Fruit fly (Drosophila melanogaster) whole organism, embryonic: ENCODE measurements around the gene salr.

Source experiments
- Abd-B ChIP-seq: fragments of 200-800 bp; sonication (Bioruptor generic); optimal IDR thresholded peaks from 2 replicates; lab custom pipeline; 2018; ENCODE audit warnings: missing biosample characterization, mild to moderate bottlenecking, missing genetic modification characterization, moderate library complexity
- Antp ChIP-seq: fragments of 200-800 bp; sonication (Bioruptor generic); optimal IDR thresholded peaks from 3 replicates; lab custom pipeline; 2016; ENCODE audit warnings: missing biosample characterization, missing genetic modification characterization
- Atf3 ChIP-seq: fragments of 200-800 bp; sonication (Bioruptor generic); optimal IDR thresholded peaks from 3 replicates; lab custom pipeline; 2016; ENCODE audit warnings: missing biosample characterization, missing genetic modification characterization
- Atf6 ChIP-seq: fragments of 200-800 bp; sonication (Bioruptor generic); IDR thresholded peaks from 2 replicates; pipeline ENCODE4 v1.3.6; 2022; ENCODE audit warnings: missing biosample characterization, missing genetic modification characterization
- C15 ChIP-seq: fragments of 200-800 bp; sonication (Bioruptor generic); IDR thresholded peaks from 3 replicates; pipeline ENCODE4 v1.3.6; 2022; ENCODE audit warnings: missing biosample characterization, missing genetic modification characterization
- CG10209 ChIP-seq: fragments of 200-800 bp; sonication (Bioruptor generic); optimal IDR thresholded peaks from 3 replicates; lab custom pipeline; 2017; ENCODE audit warnings: missing biosample characterization, mild to moderate bottlenecking, missing genetic modification characterization, missing genetic modification reagents
- CG10654 ChIP-seq: fragments of 200-800 bp; sonication (Bioruptor generic); optimal IDR thresholded peaks from 2 replicates; lab custom pipeline; 2016; ENCODE audit warnings: missing biosample characterization, missing genetic modification characterization
- CG14710 ChIP-seq: fragments of 200-800 bp; sonication (Bioruptor generic); optimal IDR thresholded peaks from 3 replicates; lab custom pipeline; 2019; ENCODE audit warnings: missing biosample characterization, mild to moderate bottlenecking, missing genetic modification characterization, moderate library complexity
- CG15269 ChIP-seq: fragments of 200-800 bp; sonication (Bioruptor generic); optimal IDR thresholded peaks from 2 replicates; lab custom pipeline; 2018; ENCODE audit warnings: missing biosample characterization, mild to moderate bottlenecking, missing genetic modification characterization, moderate library complexity
- CG15696 ChIP-seq: fragments of 200-800 bp; sonication (Bioruptor generic); optimal IDR thresholded peaks from 2 replicates; lab custom pipeline; 2019; ENCODE audit warnings: missing biosample characterization, mild to moderate bottlenecking, missing genetic modification characterization, moderate library complexity
- CG17328 ChIP-seq: fragments of 200-800 bp; sonication (Bioruptor generic); IDR thresholded peaks from 2 replicates; pipeline ENCODE4 v1.3.6; 2022; ENCODE audit warnings: missing biosample characterization, missing genetic modification characterization
- CG2129 ChIP-seq: fragments of 200-800 bp; sonication (Bioruptor generic); IDR thresholded peaks from 2 replicates; pipeline ENCODE4 v1.3.6; 2022; ENCODE audit warnings: missing biosample characterization, missing genetic modification characterization; ENCODE audit not compliant: partially characterized antibody
- CG43689 ChIP-seq: fragments of 200-800 bp; sonication (Bioruptor generic); IDR thresholded peaks from 2 replicates; pipeline ENCODE4 v1.3.6; 2022; ENCODE audit warnings: missing biosample characterization, missing genetic modification characterization
- CG7786 ChIP-seq: fragments of 200-800 bp; sonication (Bioruptor generic); optimal IDR thresholded peaks from 2 replicates; lab custom pipeline; 2016; ENCODE audit warnings: missing biosample characterization, missing genetic modification characterization
- CG8281 ChIP-seq: fragments of 200-800 bp; sonication (Bioruptor generic); optimal IDR thresholded peaks from 2 replicates; lab custom pipeline; 2018; ENCODE audit warnings: missing biosample characterization, mild to moderate bottlenecking, missing genetic modification characterization, moderate library complexity
- CG8478 ChIP-seq: fragments of >200 bp; optimal IDR thresholded peaks from 2 replicates; lab custom pipeline; 2018
- Camta ChIP-seq: fragments of 200-800 bp; sonication (Bioruptor generic); optimal IDR thresholded peaks from 2 replicates; lab custom pipeline; 2016; ENCODE audit warnings: missing biosample characterization, missing genetic modification characterization
- CkIIα-i1 ChIP-seq: fragments of 200-800 bp; sonication (Bioruptor generic); IDR thresholded peaks from 2 replicates; pipeline ENCODE4 v1.3.6; 2022; ENCODE audit warnings: missing biosample characterization, missing genetic modification characterization
- CoRest ChIP-seq: fragments of 200-800 bp; sonication (Bioruptor generic); optimal IDR thresholded peaks from 3 replicates; lab custom pipeline; 2018; ENCODE audit warnings: missing biosample characterization, mild to moderate bottlenecking, missing genetic modification characterization, moderate library complexity
- Drgx ChIP-seq: fragments of 200-800 bp; sonication (Bioruptor generic); IDR thresholded peaks from 2 replicates; pipeline ENCODE4 v1.3.6; 2022; ENCODE audit warnings: missing biosample characterization, missing genetic modification characterization
- GATAe ChIP-seq: fragments of 200-800 bp; sonication (Bioruptor generic); conservative IDR thresholded peaks from 2 replicates; pipeline ENCODE4 v1.3.6; 2022; ENCODE audit warnings: missing biosample characterization, missing genetic modification characterization
- Hmx ChIP-seq: fragments of 200-800 bp; sonication (Bioruptor generic); optimal IDR thresholded peaks from 2 replicates; lab custom pipeline; 2016; ENCODE audit warnings: missing biosample characterization, missing genetic modification characterization
- Hr78 ChIP-seq, 2 experiments: fragments of 200-800 bp in 1 of 2; fragments of >200 bp in 1 of 2; sonication (Bioruptor generic) in 1 of 2; optimal IDR thresholded peaks; 2 replicates each; lab custom pipeline; 2017 to 2019; ENCODE audit warnings: missing biosample characterization in 2 of 2, missing genetic modification characterization in 2 of 2, mild to moderate bottlenecking in 1 of 2, moderate library complexity in 1 of 2
- Lhr ChIP-seq: fragments of 200-800 bp; sonication (Bioruptor generic); optimal IDR thresholded peaks from 3 replicates; lab custom pipeline; 2017; ENCODE audit warnings: mild to moderate bottlenecking, missing biosample characterization, missing genetic modification reagents, missing genetic modification characterization
- Mes4 ChIP-seq: fragments of 200-800 bp; sonication (Bioruptor generic); optimal IDR thresholded peaks from 2 replicates; lab custom pipeline; 2016; ENCODE audit warnings: missing biosample characterization, missing genetic modification characterization
- Nf-YA ChIP-seq: fragments of 200-800 bp; sonication (Bioruptor generic); IDR thresholded peaks from 2 replicates; pipeline ENCODE4 v1.3.6; 2022; ENCODE audit warnings: missing biosample characterization, missing genetic modification characterization
- Oli ChIP-seq: fragments of 200-800 bp; sonication (Bioruptor generic); optimal IDR thresholded peaks from 2 replicates; lab custom pipeline; 2018; ENCODE audit warnings: missing biosample characterization, mild to moderate bottlenecking, missing genetic modification characterization, moderate library complexity
- Six4 ChIP-seq: fragments of 200-800 bp; sonication (Bioruptor generic); optimal IDR thresholded peaks from 2 replicates; lab custom pipeline; 2016; ENCODE audit warnings: missing biosample characterization, missing genetic modification characterization
- Sox102F ChIP-seq: fragments of 200-800 bp; sonication (Bioruptor generic); optimal IDR thresholded peaks from 2 replicates; lab custom pipeline; 2018; ENCODE audit warnings: missing biosample characterization, mild to moderate bottlenecking, missing genetic modification characterization, moderate library complexity
- Ssrp ChIP-seq: fragments of 200-800 bp; sonication (Bioruptor generic); optimal IDR thresholded peaks from 2 replicates; lab custom pipeline; 2018; ENCODE audit warnings: missing biosample characterization, mild to moderate bottlenecking, missing genetic modification characterization, moderate library complexity
- Usf ChIP-seq: fragments of 200-800 bp; sonication (Bioruptor generic); optimal IDR thresholded peaks from 2 replicates; lab custom pipeline; 2017; ENCODE audit warnings: missing genotype, missing biosample characterization, missing genetic modification characterization
- Xrp1 ChIP-seq: fragments of 200-800 bp; sonication (Bioruptor generic); IDR thresholded peaks from 2 replicates; pipeline ENCODE4 v1.3.6; 2022; ENCODE audit warnings: missing biosample characterization, missing genetic modification characterization
- aop ChIP-seq: fragments of 200-800 bp; sonication (Bioruptor generic); IDR thresholded peaks from 2 replicates; pipeline ENCODE4 v1.3.6; 2022; ENCODE audit warnings: missing biosample characterization, missing genetic modification characterization
- bigmax ChIP-seq: fragments of 200-800 bp; sonication (Bioruptor generic); optimal IDR thresholded peaks from 2 replicates; lab custom pipeline; 2018; ENCODE audit warnings: missing biosample characterization, mild to moderate bottlenecking, missing genetic modification characterization
- cad ChIP-seq: fragments of >200 bp; optimal IDR thresholded peaks from 2 replicates; lab custom pipeline; 2017; ENCODE audit warnings: missing biosample characterization, missing genetic modification characterization
- cg ChIP-seq: fragments of 200-800 bp; sonication (Bioruptor generic); optimal IDR thresholded peaks from 3 replicates; lab custom pipeline; 2019; ENCODE audit warnings: missing biosample characterization, mild to moderate bottlenecking, missing genetic modification characterization, moderate library complexity
- chif ChIP-seq, 2 experiments: fragments of 200-800 bp; sonication (Bioruptor generic); optimal IDR thresholded peaks; 3 replicates each; lab custom pipeline; 2016; ENCODE audit warnings: missing biosample characterization in 2 of 2, missing genetic modification characterization in 2 of 2
- chm ChIP-seq: fragments of 200-800 bp; sonication (Bioruptor generic); IDR thresholded peaks from 2 replicates; pipeline ENCODE4 v1.3.6; 2022; ENCODE audit warnings: missing biosample characterization, missing genetic modification characterization
- ci ChIP-seq: fragments of 200-800 bp; sonication (Bioruptor generic); IDR thresholded peaks from 3 replicates; pipeline ENCODE4 v1.3.6; 2022; ENCODE audit warnings: missing biosample characterization, missing genetic modification characterization
- cwo ChIP-seq: fragments of 200-800 bp; sonication (Bioruptor generic); optimal IDR thresholded peaks from 3 replicates; lab custom pipeline; 2017; ENCODE audit warnings: missing biosample characterization, missing genetic modification characterization, mild to moderate bottlenecking, moderate library complexity, missing genetic modification reagents
- en ChIP-seq: fragments of 200-800 bp; sonication (Bioruptor generic); optimal IDR thresholded peaks from 2 replicates; lab custom pipeline; 2016; ENCODE audit warnings: missing biosample characterization, missing genetic modification characterization
- lov ChIP-seq, 2 experiments: fragments of 200-800 bp in 1 of 2; fragments of >200 bp in 1 of 2; sonication (Bioruptor generic) in 1 of 2; IDR thresholded peaks in 1 of 2; optimal IDR thresholded peaks in 1 of 2; 2 replicates in 1 of 2; 3 replicates in 1 of 2; pipeline versions ENCODE4 v1.3.6 to Lab custom; 2017 to 2022; ENCODE audit warnings: missing biosample characterization in 1 of 2, missing genetic modification characterization in 1 of 2
- nerfin-2 ChIP-seq: fragments of 200-800 bp; sonication (Bioruptor generic); IDR thresholded peaks from 2 replicates; pipeline ENCODE4 v1.3.6; 2022; ENCODE audit warnings: missing biosample characterization, missing genetic modification characterization; ENCODE audit not compliant: partially characterized antibody
- pb ChIP-seq: fragments of 200-800 bp; sonication (Bioruptor generic); optimal IDR thresholded peaks from 3 replicates; lab custom pipeline; 2016; ENCODE audit warnings: missing biosample characterization, missing genetic modification characterization
- ranshi ChIP-seq: fragments of 200-800 bp; sonication (Bioruptor generic); IDR thresholded peaks from 2 replicates; pipeline ENCODE4 v1.3.6; 2022; ENCODE audit warnings: missing biosample characterization, missing genetic modification characterization
- sd ChIP-seq: fragments of 200-800 bp; sonication (Bioruptor generic); optimal IDR thresholded peaks from 3 replicates; lab custom pipeline; 2018; ENCODE audit warnings: missing biosample characterization, mild to moderate bottlenecking, missing genetic modification characterization, moderate library complexity
- slbo ChIP-seq: fragments of 200-800 bp; sonication (Bioruptor generic); IDR thresholded peaks from 2 replicates; pipeline ENCODE4 v1.3.6; 2022; ENCODE audit warnings: missing biosample characterization, missing genetic modification characterization
- slp2 ChIP-seq: fragments of 200-800 bp; sonication (Bioruptor generic); optimal IDR thresholded peaks from 2 replicates; lab custom pipeline; 2016; ENCODE audit warnings: missing biosample characterization, missing genetic modification characterization
- sob ChIP-seq: fragments of 200-800 bp; sonication (Bioruptor generic); IDR thresholded peaks from 2 replicates; pipeline ENCODE4 v1.3.6; 2022; ENCODE audit warnings: missing biosample characterization, missing genetic modification characterization
- sug ChIP-seq: fragments of 200-800 bp; optimal IDR thresholded peaks from 2 replicates; lab custom pipeline; 2019; ENCODE audit warnings: missing biosample characterization, mild to moderate bottlenecking, missing genetic modification characterization, moderate library complexity
- tup ChIP-seq: fragments of 200-800 bp; sonication (Bioruptor generic); optimal IDR thresholded peaks from 2 replicates; lab custom pipeline; 2016; ENCODE audit warnings: missing biosample characterization, mild to moderate bottlenecking, missing genetic modification characterization, moderate library complexity

salr gene

DNA sequence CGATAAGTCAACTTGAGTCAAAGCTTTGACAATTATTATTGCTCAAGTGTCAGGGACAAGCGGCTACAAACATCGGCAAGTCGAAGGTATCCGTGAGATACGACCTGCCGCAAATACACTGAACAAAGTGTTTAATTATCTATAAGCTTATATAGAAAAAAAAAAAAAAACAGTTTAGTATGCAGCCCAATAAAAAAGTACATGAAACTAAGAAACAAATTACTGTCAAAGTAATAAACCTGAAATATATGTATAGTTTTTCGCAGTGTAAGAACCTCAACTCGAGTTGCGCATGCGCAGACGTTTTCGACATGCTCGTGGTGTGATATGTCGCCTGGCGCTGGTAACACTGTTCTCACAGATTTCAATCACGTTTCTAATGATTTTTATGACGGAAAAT, 58.8 kb downstream of the salr start (continued):
- TF ChIP-seq CG10654 (GFP tag; lab: Kevin White, UChicago) (no peak), CG8478 (lab: Kevin White, UChicago) (no peak), chm (peak; percentile 69; the same call in 1 of the 2 replicates), CG43689 (GFP tag; lab: Robert Waterston, UW) (no peak), Hr78 (GFP tag; optimal IDR thresholded peaks at IDR 0.05; lab: Kevin White, UChicago) (no peak), slbo (GFP tag; lab: Robert Waterston, UW) (peak; percentile 44; the same call in 1 of the 2 replicates), Sox102F (peak; percentile 51), Lhr (GFP tag; lab: Kevin White, UChicago) (no peak), cad (no peak), ci (GFP tag; lab: Robert Waterston, UW) (peak; percentile 80), CG7786 (GFP tag; lab: Kevin White, UChicago) (no peak), CoRest (peak; percentile 59), sob (GFP tag; lab: Robert Waterston, UW) (peak; percentile 55; the same call in 1 of the 2 replicates), Abd-B (GFP tag; lab: Kevin White, UChicago) (no peak), tup (GFP tag; lab: Kevin White, UChicago) (peak; percentile 50), C15 (GFP tag; lab: Robert Waterston, UW) (no peak), Drgx (GFP tag; lab: Robert Waterston, UW) (no peak), sug (tag; lab: Kevin White, UChicago) (no peak), cg (no peak), bigmax (GFP tag; lab: Kevin White, UChicago) (no peak), Six4 (no peak), sd (no peak), Antp (no peak), Atf3 (GFP tag; lab: Kevin White, UChicago) (peak; percentile 0), Hmx (no peak), en (GFP tag; lab: Kevin White, UChicago) (no peak), GATAe (GFP tag; lab: Robert Waterston, UW) (no peak), CG15269 (tag; lab: Kevin White, UChicago) (no peak), Oli (tag; lab: Kevin White, UChicago) (peak; percentile 43), CG10209 (GFP tag; lab: Kevin White, UChicago) (peak; percentile 50), aop (no peak), nerfin-2 (GFP tag; lab: Robert Waterston, UW) (no peak), ranshi (GFP tag; lab: Robert Waterston, UW) (peak; percentile 22; the same call in 1 of the 2 replicates), lov (optimal IDR thresholded peaks at IDR 0.05; lab: Kevin White, UChicago) (no peak), lov (GFP tag; IDR thresholded peaks at IDR 0.05; lab: Robert Waterston, UW) (0 out of 3 replicates have a peak, but pooled peaks have one; percentile 36), CkIIα-i1 (GFP tag; lab: Robert Waterston, UW) (no peak), Mes4 (GFP tag; lab: Kevin White, UChicago) (peak; percentile 11), Ssrp (tag; lab: Kevin White, UChicago) (peak; percentile 54), cwo (GFP tag; lab: Kevin White, UChicago) (no peak), Camta (GFP tag; lab: Kevin White, UChicago) (no peak), CG17328 (GFP tag; lab: Robert Waterston, UW) (peak; percentile 79), CG2129 (GFP tag; lab: Robert Waterston, UW) (no peak), Atf6 (GFP tag; lab: Robert Waterston, UW) (no peak), Usf (GFP tag; lab: Kevin White, UChicago) (peak; percentile 2), CG8281 (tag; lab: Kevin White, UChicago) (no peak), CG14710 (peak; percentile 53), Nf-YA (GFP tag; lab: Robert Waterston, UW) (no peak), chif (GFP tag; optimal IDR thresholded peaks at IDR 0.05; lab: Kevin White, UChicago) (peak; percentile 60 to 72), slp2 (GFP tag; lab: Kevin White, UChicago) (no peak), Xrp1 (peak; percentile 78), CG15696 (tag; lab: Kevin White, UChicago) (peak; percentile 28), pb (GFP tag; lab: Kevin White, UChicago) (no peak)
